Fruit fly (Drosophila melanogaster): ENCODE results near the gene CG5646.

CG5646 gene

DNA sequence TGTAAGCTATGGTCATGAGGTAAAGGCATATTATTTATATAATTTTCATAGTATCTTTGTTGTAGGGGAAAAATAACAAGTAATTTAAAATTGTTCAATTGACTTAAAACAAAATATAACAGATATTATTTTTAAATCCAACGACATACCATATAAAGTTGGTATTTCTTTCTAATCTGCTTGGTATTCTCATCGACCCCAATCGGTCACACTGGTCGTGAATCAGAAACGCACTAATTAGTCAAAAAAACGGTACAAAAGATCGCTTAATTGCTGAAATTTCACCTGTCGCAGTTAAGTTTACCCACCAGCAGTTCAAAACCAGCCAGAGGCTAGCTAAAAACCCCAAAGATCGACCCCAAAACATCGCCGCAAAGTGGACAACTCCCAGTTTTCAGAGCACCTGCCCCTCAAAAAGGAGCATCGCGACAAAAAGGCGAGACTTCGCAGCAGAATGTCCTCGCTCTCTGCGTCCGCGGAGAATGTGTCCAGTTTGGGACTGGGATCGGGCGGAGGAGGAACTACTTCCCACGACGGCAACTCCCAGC, 21.6 kb upstream of the CG5646 start, which contains the start of gene pins (continued):
- no peak for TF ChIP-seq phol (tag; optimal IDR thresholded peaks at IDR 0.05)
- no peak for TF ChIP-seq Antp (GFP tag; optimal IDR thresholded peaks at IDR 0.05)
- TF ChIP-seq CG1603 (tag; optimal IDR thresholded peaks at IDR 0.05): no peak
- TF ChIP-seq MBD-R2 (GFP tag; IDR thresholded peaks at IDR 0.05): peak; percentile 41
- TF ChIP-seq ato (GFP tag; IDR thresholded peaks at IDR 0.05; ENCODE audit: partially characterized antibody): no peak
- TF ChIP-seq CG11723 (GFP tag; optimal IDR thresholded peaks at IDR 0.05): no peak
- TF ChIP-seq insv (GFP tag; optimal IDR thresholded peaks at IDR 0.05): no peak
- TF ChIP-seq gfzf (GFP tag; optimal IDR thresholded peaks at IDR 0.05): peak; percentile 67
- no peak for TF ChIP-seq pita (GFP tag; optimal IDR thresholded peaks at IDR 0.05)
- no peak for TF ChIP-seq chn (GFP tag; optimal IDR thresholded peaks at IDR 0.05)
- TF ChIP-seq Myb (GFP tag; optimal IDR thresholded peaks at IDR 0.05): peak; percentile 74
- TF ChIP-seq PHDP (tag; optimal IDR thresholded peaks at IDR 0.05): no peak
- TF ChIP-seq kay (GFP tag; optimal IDR thresholded peaks at IDR 0.05): peak; percentile 37

DNA sequence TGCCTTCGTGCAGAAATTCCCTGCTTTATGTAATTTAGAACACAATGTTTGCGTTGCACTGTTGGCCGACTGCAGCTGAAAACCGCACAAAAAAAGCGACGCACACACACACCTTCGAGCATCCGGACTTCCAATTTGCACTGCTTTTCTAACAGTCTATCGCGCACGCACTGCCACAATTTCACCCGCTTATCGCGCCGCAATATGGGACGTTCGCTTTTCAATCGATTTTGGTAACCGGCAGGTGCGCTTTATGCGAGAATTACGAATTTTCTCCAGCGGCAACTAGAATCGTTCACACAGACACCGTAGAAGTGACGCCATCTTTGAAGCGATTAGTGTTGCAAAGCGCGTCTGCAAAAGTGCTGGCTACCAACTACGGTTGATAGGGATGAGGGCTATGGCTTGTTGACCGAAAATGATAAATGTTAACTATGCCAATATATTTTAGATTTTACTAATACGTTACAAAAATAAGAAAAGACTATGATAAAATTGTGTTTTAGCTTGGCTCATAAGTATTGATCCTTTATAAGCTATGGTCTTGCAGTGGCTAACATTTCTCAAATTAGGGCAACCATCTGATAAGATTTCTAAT, 20.9 kb upstream of the CG5646 start, which contains the start of gene wdb:
wdb (minus strand) TSS at position 352 of the 598 bp plus-strand sequence.
- TF ChIP-seq CG30431 (GFP tag; optimal IDR thresholded peaks at IDR 0.05) (peak; percentile 24), Meics (GFP tag; optimal IDR thresholded peaks at IDR 0.05) (peak; percentile 51), gfzf (GFP tag; optimal IDR thresholded peaks at IDR 0.05) (peak; percentile 4), HmgD (GFP tag; optimal IDR thresholded peaks at IDR 0.05) (no peak), YL-1 (GFP tag; optimal IDR thresholded peaks at IDR 0.05) (peak; percentile 53), ERR (GFP tag; optimal IDR thresholded peaks at IDR 0.05) (peak; percentile 15), vfl (GFP tag; optimal IDR thresholded peaks at IDR 0.05) (peak; percentile 52), chif (GFP tag; optimal IDR thresholded peaks at IDR 0.05) (peak; percentile 9 to 23), Sry-β (GFP tag; optimal IDR thresholded peaks at IDR 0.05) (peak; percentile 88), Gug (GFP tag; IDR thresholded peaks at IDR 0.05) (peak; percentile 72), lola (GFP tag; optimal IDR thresholded peaks at IDR 0.05) (no peak), Ets65A (GFP tag) (peak; percentile 96), CG17912 (GFP tag; optimal IDR thresholded peaks at IDR 0.05) (peak; percentile 14), CG9817 (tag; optimal IDR thresholded peaks at IDR 0.05) (peak; percentile 60), CG7786 (GFP tag; optimal IDR thresholded peaks at IDR 0.05) (peak; percentile 43), Fer3 (tag; optimal IDR thresholded peaks at IDR 0.05) (peak; percentile 65), Rx (GFP tag; IDR thresholded peaks at IDR 0.05) (no peak), CG31388 (GFP tag; optimal IDR thresholded peaks at IDR 0.05) (no peak), sc (optimal IDR thresholded peaks at IDR 0.05) (no peak), sc (GFP tag; optimal IDR thresholded peaks at IDR 0.05) (no peak), vvl (GFP tag; IDR thresholded peaks at IDR 0.05) (no peak), CG10543 (GFP tag; optimal IDR thresholded peaks at IDR 0.05) (peak; percentile 28), CG8478 (optimal IDR thresholded peaks at IDR 0.05) (no peak), Atf6 (GFP tag; IDR thresholded peaks at IDR 0.05) (no peak), shn (GFP tag; optimal IDR thresholded peaks at IDR 0.05) (peak; percentile 63), CG10959 (GFP tag; IDR thresholded peaks at IDR 0.05) (no peak), Six4 (GFP tag; optimal IDR thresholded peaks at IDR 0.05) (peak; percentile 24), HLHmδ (GFP tag; optimal IDR thresholded peaks at IDR 0.05) (peak; percentile 20), CG17829 (tag; optimal IDR thresholded peaks at IDR 0.05) (no peak), tin (GFP tag; optimal IDR thresholded peaks at IDR 0.05) (peak; percentile 45), nmo (GFP tag; optimal IDR thresholded peaks at IDR 0.05) (peak; percentile 23), CG17802 (tag; optimal IDR thresholded peaks at IDR 0.05) (peak; percentile 76), fu2 (GFP tag; optimal IDR thresholded peaks at IDR 0.05) (peak; percentile 47), CG8089 (GFP tag; optimal IDR thresholded peaks at IDR 0.05) (peak; percentile 12), Asciz (GFP tag; optimal IDR thresholded peaks at IDR 0.05) (no peak), Jarid2 (GFP tag; optimal IDR thresholded peaks at IDR 0.05) (no peak), bsh (GFP tag; optimal IDR thresholded peaks at IDR 0.05) (peak in 1 of 2 experiments; percentile 33)

Measured in whole organism, embryonic.